Worm (Caenorhabditis elegans): ENCODE data around the gene parg-1.

parg-1 gene

DNA sequence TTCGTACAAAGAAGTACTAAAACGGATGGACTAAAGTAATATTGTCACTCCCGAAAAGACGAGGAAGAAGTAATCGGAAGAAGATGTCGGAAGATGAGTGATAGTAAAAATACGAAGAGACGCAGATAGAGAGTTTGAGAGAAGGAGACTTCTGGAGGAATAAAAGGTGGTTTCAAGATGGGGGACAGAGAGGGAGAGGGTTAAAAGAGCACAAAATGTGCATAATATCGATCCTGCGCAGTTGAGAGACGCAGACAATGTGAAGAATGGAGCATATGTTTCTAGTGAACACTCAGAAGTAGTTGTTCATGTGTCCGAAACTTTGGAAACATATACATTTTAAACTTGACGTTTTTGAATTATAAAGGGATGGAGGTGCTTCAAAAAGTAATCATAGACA is 16.4 kb downstream of the parg-1 start:
- TF ChIP-seq sox-4 (tag; optimal IDR thresholded peaks at IDR 0.05): no peak
- TF ChIP-seq xbp-1 (tag; optimal IDR thresholded peaks at IDR 0.05): peak; percentile 14
- TF ChIP-seq lin-13 (GFP tag; optimal IDR thresholded peaks at IDR 0.05): no peak
- TF ChIP-seq lin-35 (GFP tag; optimal IDR thresholded peaks at IDR 0.05): peak in 1 of 2 experiments; percentile 43
- TF ChIP-seq efl-1 (optimal IDR thresholded peaks at IDR 0.05): peak; percentile 43 to 56
- TF ChIP-seq efl-1 (GFP tag; optimal IDR thresholded peaks at IDR 0.05 in 1 of 2): peak in 1 of 2 experiments; percentile 9
- TF ChIP-seq zag-1 (tag; optimal IDR thresholded peaks at IDR 0.05): peak; percentile 48
- peak; percentile 41 for TF ChIP-seq tbx-2 (tag; optimal IDR thresholded peaks at IDR 0.05)
- no peak for TF ChIP-seq sup-37 (GFP tag; optimal IDR thresholded peaks at IDR 0.05)
- no peak for TF ChIP-seq mab-9 (GFP tag; IDR thresholded peaks at IDR 0.05)
- no peak for TF ChIP-seq ztf-4 (tag; optimal IDR thresholded peaks at IDR 0.05)
- TF ChIP-seq fkh-10 (GFP tag; optimal IDR thresholded peaks at IDR 0.05): peak; percentile 84
- TF ChIP-seq aha-1 (tag; optimal IDR thresholded peaks at IDR 0.05): no peak
- TF ChIP-seq efl-3 (GFP tag; optimal IDR thresholded peaks at IDR 0.05): no peak
- no peak for TF ChIP-seq rnt-1 (tag; optimal IDR thresholded peaks at IDR 0.05)
- TF ChIP-seq unc-130 (tag; optimal IDR thresholded peaks at IDR 0.05): no peak
- TF ChIP-seq blmp-1 (tag; optimal IDR thresholded peaks at IDR 0.05): no peak
- peak in 1 of 3 experiments; percentile 32 for TF ChIP-seq dpl-1 (GFP tag; optimal IDR thresholded peaks at IDR 0.05)
- no peak for TF ChIP-seq ceh-88 (GFP tag; IDR thresholded peaks at IDR 0.05)
- no peak for TF ChIP-seq hlh-4 (tag; optimal IDR thresholded peaks at IDR 0.05)
- TF ChIP-seq lsy-2 (tag; optimal IDR thresholded peaks at IDR 0.05): peak; percentile 21 to 43
- no peak for TF ChIP-seq pag-3 (tag; optimal IDR thresholded peaks at IDR 0.05; ENCODE audit: borderline replicate concordance, insufficient read depth)
- no peak for TF ChIP-seq F16B12.6 (tag; optimal IDR thresholded peaks at IDR 0.05)
- TF ChIP-seq lin-39 (tag; optimal IDR thresholded peaks at IDR 0.05): no peak
- TF ChIP-seq skn-1 (tag; optimal IDR thresholded peaks at IDR 0.05): peak; percentile 11
- peak; percentile 49 for TF ChIP-seq swsn-7 (tag; optimal IDR thresholded peaks at IDR 0.05)
- no peak for TF ChIP-seq ces-1 (GFP tag; optimal IDR thresholded peaks at IDR 0.05)
- no peak for TF ChIP-seq hpl-2 (GFP tag; optimal IDR thresholded peaks at IDR 0.05)
- TF ChIP-seq nhr-71 (tag; optimal IDR thresholded peaks at IDR 0.05): peak; percentile 53
- peak; percentile 5 for TF ChIP-seq fos-1 (tag; optimal IDR thresholded peaks at IDR 0.05)
- TF ChIP-seq jun-1 (tag; optimal IDR thresholded peaks at IDR 0.05): no peak
- peak; percentile 65 for TF ChIP-seq fkh-4 (tag; optimal IDR thresholded peaks at IDR 0.05; ENCODE audit: borderline replicate concordance)
- no peak for TF ChIP-seq unc-30 (tag; optimal IDR thresholded peaks at IDR 0.05)
- TF ChIP-seq nhr-90 (tag; optimal IDR thresholded peaks at IDR 0.05; ENCODE audit: poor library complexity): no peak
- no peak for TF ChIP-seq ets-5 (GFP tag; IDR thresholded peaks at IDR 0.05)
- TF ChIP-seq sptf-1 (tag; optimal IDR thresholded peaks at IDR 0.05): no peak
- no peak for TF ChIP-seq nhr-76 (tag; optimal IDR thresholded peaks at IDR 0.05)
- TF ChIP-seq snu-23 (GFP tag; optimal IDR thresholded peaks at IDR 0.05): no peak
- TF ChIP-seq mdl-1 (tag; optimal IDR thresholded peaks at IDR 0.05): no peak
- peak; percentile 92 for TF ChIP-seq lin-14 (GFP tag; optimal IDR thresholded peaks at IDR 0.05)
- TF ChIP-seq irx-1 (tag; optimal IDR thresholded peaks at IDR 0.05): peak; percentile 24
- no peak for TF ChIP-seq egl-27 (tag; optimal IDR thresholded peaks at IDR 0.05)
- TF ChIP-seq ceh-63 (GFP tag; optimal IDR thresholded peaks at IDR 0.05): no peak
- TF ChIP-seq snpc-4 (tag; optimal IDR thresholded peaks at IDR 0.05): no peak
- TF ChIP-seq dsc-1 (tag; optimal IDR thresholded peaks at IDR 0.05): peak; percentile 92
- no peak for TF ChIP-seq vab-15 (tag; optimal IDR thresholded peaks at IDR 0.05)
- TF ChIP-seq alr-1 (tag; optimal IDR thresholded peaks at IDR 0.05; ENCODE audit: borderline replicate concordance): no peak
- no peak for TF ChIP-seq nhr-20 (tag; optimal IDR thresholded peaks at IDR 0.05)
- no peak for TF ChIP-seq aly-2 (tag; optimal IDR thresholded peaks at IDR 0.05)
- no peak for TF ChIP-seq ztf-11 (tag; optimal IDR thresholded peaks at IDR 0.05)
- no peak for TF ChIP-seq nhr-19 (GFP tag; conservative IDR thresholded peaks at IDR 0.05)
- no peak for TF ChIP-seq nhr-77 (tag; optimal IDR thresholded peaks at IDR 0.05)
- peak; percentile 49 for TF ChIP-seq unc-86 (tag; optimal IDR thresholded peaks at IDR 0.05)
- TF ChIP-seq ceh-90 (tag; optimal IDR thresholded peaks at IDR 0.05): no peak

All from whole organism, L1 larva.